Fruit fly (Drosophila melanogaster): ENCODE results near the gene COX8.

Gene COX8

DNA sequence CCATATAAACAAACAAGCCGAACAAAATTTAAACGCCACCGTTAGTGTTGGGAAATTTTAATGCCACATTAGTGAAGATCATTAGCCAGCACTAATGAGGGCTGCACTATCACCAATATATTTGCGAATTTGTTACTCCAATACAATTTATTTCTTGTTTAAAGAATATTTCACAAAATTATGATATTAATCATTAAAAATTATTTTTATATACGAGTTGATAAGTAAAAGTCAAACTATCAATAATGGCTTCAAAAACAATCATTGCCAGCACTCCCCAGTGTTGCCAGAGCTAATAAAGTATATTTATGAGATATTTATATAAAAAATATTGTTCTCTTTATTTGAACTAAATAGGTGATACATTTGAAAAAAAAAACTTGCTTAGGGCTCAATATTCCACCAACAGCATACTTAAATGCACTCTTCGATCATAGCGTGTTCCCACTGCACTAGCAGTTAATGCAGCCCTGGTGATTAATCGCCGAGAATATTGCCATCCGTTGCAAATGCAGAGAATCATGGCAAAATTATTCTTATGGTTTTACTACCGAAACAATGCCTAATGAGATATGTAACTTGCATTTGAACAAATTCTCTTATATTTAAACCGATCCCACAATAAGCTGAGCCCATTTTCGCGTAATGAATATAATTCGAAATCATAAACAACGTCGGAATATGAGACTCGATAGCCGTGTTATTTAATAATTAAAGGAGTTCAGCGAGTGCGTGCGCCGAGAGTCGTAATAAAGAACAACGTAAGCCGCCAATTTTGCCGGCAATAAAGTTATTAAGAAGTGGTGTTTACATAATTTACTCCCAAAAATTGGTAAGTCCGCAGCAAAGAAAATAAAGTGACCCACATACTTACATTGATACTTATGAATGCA, 23.2 kb downstream of the COX8 start, which contains the start of the genes SAK and Cdk12 (continued):
- TF ChIP-seq Trl (optimal IDR thresholded peaks at IDR 0.05) (no peak), Trl (GFP tag; optimal IDR thresholded peaks at IDR 0.05) (peak; percentile 49), CG17829 (tag; optimal IDR thresholded peaks at IDR 0.05) (peak; percentile 89), Stat92E (GFP tag; optimal IDR thresholded peaks at IDR 0.05) (peak in 1 of 3 experiments; percentile 2), rib (GFP tag; IDR thresholded peaks at IDR 0.05) (peak; percentile 64; the same call in 1 of the 2 replicates), CG11695 (GFP tag; IDR thresholded peaks at IDR 0.05) (peak; percentile 75), tap (tag; optimal IDR thresholded peaks at IDR 0.05) (peak; percentile 82), CG3995 (GFP tag; optimal IDR thresholded peaks at IDR 0.05) (peak; percentile 45), CG10565 (GFP tag; optimal IDR thresholded peaks at IDR 0.05) (peak; percentile 38), CG1602 (GFP tag; optimal IDR thresholded peaks at IDR 0.05) (peak; percentile 88), Hey (tag; optimal IDR thresholded peaks at IDR 0.05) (no peak), Med (GFP tag) (peak; percentile 86), Meics (GFP tag; optimal IDR thresholded peaks at IDR 0.05) (peak; percentile 85), CG13123 (GFP tag; optimal IDR thresholded peaks at IDR 0.05) (peak; percentile 32), CG2199 (GFP tag; IDR thresholded peaks at IDR 0.05) (0 out of 3 replicates have a peak, but pooled peaks have one; percentile 46), NfI (GFP tag; optimal IDR thresholded peaks at IDR 0.05) (peak; percentile 80), CG11398 (GFP tag; optimal IDR thresholded peaks at IDR 0.05) (no peak), CG14050 (GFP tag; IDR thresholded peaks at IDR 0.05) (peak; percentile 54), mld (GFP tag; IDR thresholded peaks at IDR 0.05; ENCODE audit: partially characterized antibody) (no peak), CG8478 (optimal IDR thresholded peaks at IDR 0.05) (no peak), en (GFP tag; optimal IDR thresholded peaks at IDR 0.05) (no peak), sima (GFP tag; optimal IDR thresholded peaks at IDR 0.05) (no peak), CG4282 (GFP tag; optimal IDR thresholded peaks at IDR 0.05) (no peak), yki (optimal IDR thresholded peaks at IDR 0.05) (no peak), CG10462 (GFP tag; optimal IDR thresholded peaks at IDR 0.05) (peak; percentile 66), CG11696 (GFP tag; IDR thresholded peaks at IDR 0.05) (no peak; the same call in 1 of the 2 replicates), tx (GFP tag; optimal IDR thresholded peaks at IDR 0.05) (peak; percentile 49), CG6272 (GFP tag; IDR thresholded peaks at IDR 0.05) (peak; percentile 81), trh (GFP tag; optimal IDR thresholded peaks at IDR 0.05) (peak; percentile 55), CG17186 (GFP tag; optimal IDR thresholded peaks at IDR 0.05) (no peak), NC2β (GFP tag; optimal IDR thresholded peaks at IDR 0.05) (no peak), prd (optimal IDR thresholded peaks at IDR 0.05) (no peak), prd (GFP tag; IDR thresholded peaks at IDR 0.05) (peak; percentile 90), chif (GFP tag; optimal IDR thresholded peaks at IDR 0.05) (peak in 1 of 2 experiments; percentile 57), zen2 (GFP tag; IDR thresholded peaks at IDR 0.05; ENCODE audit: partially characterized antibody) (no peak; the same call in 2 of the 3 replicates), z (GFP tag; IDR thresholded peaks at IDR 0.05) (no peak), Nf-YC (tag; optimal IDR thresholded peaks at IDR 0.05) (peak; percentile 83), maf-S (GFP tag; optimal IDR thresholded peaks at IDR 0.05) (peak; percentile 19), Hr78 (GFP tag; optimal IDR thresholded peaks at IDR 0.05) (peak in 1 of 2 experiments; percentile 83), ash1 (GFP tag; optimal IDR thresholded peaks at IDR 0.05) (no peak), CG17802 (tag; optimal IDR thresholded peaks at IDR 0.05) (peak; percentile 88), CG7786 (GFP tag; optimal IDR thresholded peaks at IDR 0.05) (peak; percentile 65), dpn (GFP tag; optimal IDR thresholded peaks at IDR 0.05) (peak; percentile 59 to 85), CG31224 (GFP tag; IDR thresholded peaks at IDR 0.05) (peak; percentile 78), Dp (GFP tag; optimal IDR thresholded peaks at IDR 0.05) (peak; percentile 74), az2 (GFP tag; optimal IDR thresholded peaks at IDR 0.05) (peak; percentile 86), onecut (GFP tag; IDR thresholded peaks at IDR 0.05) (0 out of 2 replicates have a peak, but pooled peaks have one; percentile 34), pfk (GFP tag; optimal IDR thresholded peaks at IDR 0.05) (peak; percentile 24), stc (GFP tag; IDR thresholded peaks at IDR 0.05) (peak; percentile 73), Usf (GFP tag; optimal IDR thresholded peaks at IDR 0.05) (peak; percentile 78)

Measured in whole organism, embryonic.